Worm (Caenorhabditis elegans): ENCODE results near the gene F23D12.10.

ce11 chrX:14405817-14406216 lies 9.7 kb downstream of the F23D12.10 start, which contains the start of gene frpr-17:
- TF ChIP-seq xnd-1 (tag; optimal IDR thresholded peaks at IDR 0.05): no peak
- TF ChIP-seq die-1 (tag; optimal IDR thresholded peaks at IDR 0.05): no peak
- no peak for TF ChIP-seq ceh-40 (GFP tag; IDR thresholded peaks at IDR 0.05)
- no peak for TF ChIP-seq egl-44 (GFP tag; IDR thresholded peaks at IDR 0.05)
- TF ChIP-seq rec-8 (tag; optimal IDR thresholded peaks at IDR 0.05): no peak

All from whole organism, young adult.